Fruit fly (Drosophila melanogaster) whole organism, embryonic: ENCODE results near the gene CG44158.

ENCODE experiments used
- Antp ChIP-seq: fragments of 200-800 bp; sonication (Bioruptor generic); optimal IDR thresholded peaks from 3 replicates; lab custom pipeline; 2016; ENCODE audit warnings: missing biosample characterization, missing genetic modification characterization
- Atf6 ChIP-seq: fragments of 200-800 bp; sonication (Bioruptor generic); IDR thresholded peaks from 2 replicates; pipeline ENCODE4 v1.3.6; 2022; ENCODE audit warnings: missing biosample characterization, missing genetic modification characterization
- CG10267 ChIP-seq: fragments of 200-800 bp; sonication (Bioruptor generic); optimal IDR thresholded peaks from 2 replicates; lab custom pipeline; 2018; ENCODE audit warnings: missing biosample characterization, mild to moderate bottlenecking, missing genetic modification characterization, moderate library complexity
- CG11085 ChIP-seq: fragments of 200-800 bp; sonication (Bioruptor generic); IDR thresholded peaks from 2 replicates; pipeline ENCODE4 v1.3.6; 2022; ENCODE audit warnings: missing biosample characterization, missing genetic modification characterization
- CG11093 ChIP-seq: fragments of 200-800 bp; sonication (Bioruptor generic); IDR thresholded peaks from 3 replicates; pipeline ENCODE4 v1.3.6; 2022; ENCODE audit warnings: missing biosample characterization, missing genetic modification characterization
- CG11456 ChIP-seq: fragments of 200-800 bp; sonication (Bioruptor generic); IDR thresholded peaks from 3 replicates; pipeline ENCODE4 v1.3.6; 2022; ENCODE audit warnings: missing biosample characterization, missing genetic modification characterization
- CG12104 ChIP-seq: fragments of 200-800 bp; sonication (Bioruptor generic); optimal IDR thresholded peaks from 3 replicates; lab custom pipeline; 2016; ENCODE audit warnings: missing biosample characterization, missing genetic modification characterization
- CG12391 ChIP-seq: fragments of 200-800 bp; sonication (Bioruptor generic); optimal IDR thresholded peaks from 3 replicates; lab custom pipeline; 2018; ENCODE audit warnings: missing biosample characterization, mild to moderate bottlenecking, missing genetic modification characterization, moderate library complexity
- CG13296 ChIP-seq: fragments of 200-800 bp; sonication (Bioruptor generic); optimal IDR thresholded peaks from 3 replicates; lab custom pipeline; 2018; ENCODE audit warnings: missing biosample characterization, mild to moderate bottlenecking, missing genetic modification characterization
- CG13624 ChIP-seq: fragments of 200-800 bp; sonication (Bioruptor generic); optimal IDR thresholded peaks from 2 replicates; lab custom pipeline; 2016; ENCODE audit warnings: missing biosample characterization, missing genetic modification characterization
- CG14014 ChIP-seq: fragments of 200-800 bp; sonication (Bioruptor generic); IDR thresholded peaks from 2 replicates; pipeline ENCODE4 v1.3.6; 2022; ENCODE audit warnings: missing biosample characterization, missing genetic modification characterization
- CG14441 ChIP-seq: fragments of 200-800 bp; sonication (Bioruptor generic); IDR thresholded peaks from 2 replicates; pipeline ENCODE4 v1.3.6; 2022; ENCODE audit warnings: missing biosample characterization, missing genetic modification characterization
- CG17328 ChIP-seq: fragments of 200-800 bp; sonication (Bioruptor generic); IDR thresholded peaks from 2 replicates; pipeline ENCODE4 v1.3.6; 2022; ENCODE audit warnings: missing biosample characterization, missing genetic modification characterization
- CG18764 ChIP-seq: fragments of 200-800 bp; sonication (Bioruptor generic); optimal IDR thresholded peaks from 3 replicates; lab custom pipeline; 2016; ENCODE audit warnings: missing biosample characterization, missing genetic modification characterization
- CG2199 ChIP-seq: fragments of 200-800 bp; sonication (Bioruptor generic); IDR thresholded peaks from 3 replicates; pipeline ENCODE4 v1.3.6; 2022; ENCODE audit warnings: missing biosample characterization, missing genetic modification characterization
- CG2712 ChIP-seq: fragments of 200-800 bp; optimal IDR thresholded peaks from 3 replicates; lab custom pipeline; 2019; ENCODE audit warnings: missing biosample characterization, mild to moderate bottlenecking, missing genetic modification characterization, moderate library complexity
- CG30431 ChIP-seq: fragments of 200-800 bp; sonication (Bioruptor generic); optimal IDR thresholded peaks from 2 replicates; lab custom pipeline; 2017; ENCODE audit warnings: missing biosample characterization, missing genetic modification characterization
- CG31365 ChIP-seq: fragments of 200-800 bp; sonication (Bioruptor generic); optimal IDR thresholded peaks from 2 replicates; lab custom pipeline; 2018; ENCODE audit warnings: missing biosample characterization, mild to moderate bottlenecking, missing genetic modification characterization
- CG33213 ChIP-seq: fragments of 200-800 bp; sonication (Bioruptor generic); optimal IDR thresholded peaks from 3 replicates; lab custom pipeline; 2016; ENCODE audit warnings: missing biosample characterization, missing genetic modification characterization
- CG34224 ChIP-seq: fragments of 200-800 bp; sonication (Bioruptor generic); IDR thresholded peaks from 3 replicates; pipeline ENCODE4 v1.3.6; 2022; ENCODE audit warnings: missing biosample characterization, missing genetic modification characterization; ENCODE audit not compliant: partially characterized antibody
- CG42726 ChIP-seq: fragments of 200-800 bp; sonication (Bioruptor generic); IDR thresholded peaks from 2 replicates; pipeline ENCODE4 v1.3.6; 2022; ENCODE audit warnings: missing biosample characterization, missing genetic modification characterization; ENCODE audit not compliant: partially characterized antibody
- CG4617 ChIP-seq: fragments of 200-800 bp; sonication (Bioruptor generic); optimal IDR thresholded peaks from 3 replicates; lab custom pipeline; 2016; ENCODE audit warnings: missing biosample characterization, missing genetic modification characterization, borderline replicate concordance
- CG6654 ChIP-seq: fragments of 200-800 bp; sonication (Bioruptor generic); optimal IDR thresholded peaks from 2 replicates; lab custom pipeline; 2017; ENCODE audit warnings: missing biosample characterization, mild to moderate bottlenecking, missing genetic modification characterization
- CG9609 ChIP-seq: fragments of 200-800 bp; sonication (Bioruptor generic); optimal IDR thresholded peaks from 3 replicates; lab custom pipeline; 2016; ENCODE audit warnings: missing biosample characterization, missing genetic modification characterization
- CG9817 ChIP-seq: fragments of 200-800 bp; sonication (Bioruptor generic); optimal IDR thresholded peaks from 2 replicates; lab custom pipeline; 2018; ENCODE audit warnings: missing biosample characterization, mild to moderate bottlenecking, missing genetic modification characterization, moderate library complexity
- D19B ChIP-seq: fragments of 200-800 bp; sonication (Bioruptor generic); optimal IDR thresholded peaks from 2 replicates; lab custom pipeline; 2017; ENCODE audit warnings: missing biosample characterization, mild to moderate bottlenecking, missing genetic modification characterization
- Dbx ChIP-seq: fragments of 200-800 bp; sonication (Bioruptor generic); IDR thresholded peaks from 3 replicates; pipeline ENCODE4 v1.3.6; 2022; ENCODE audit warnings: missing biosample characterization, missing genetic modification characterization
- Dip3 ChIP-seq: fragments of 200-800 bp; sonication (Bioruptor generic); optimal IDR thresholded peaks from 3 replicates; lab custom pipeline; 2016; ENCODE audit warnings: missing biosample characterization, missing genetic modification characterization
- HLHmδ ChIP-seq: fragments of 200-800 bp; sonication (Bioruptor generic); optimal IDR thresholded peaks from 2 replicates; lab custom pipeline; 2018; ENCODE audit warnings: missing biosample characterization, mild to moderate bottlenecking, missing genetic modification characterization, moderate library complexity
- Hmx ChIP-seq: fragments of 200-800 bp; sonication (Bioruptor generic); optimal IDR thresholded peaks from 2 replicates; lab custom pipeline; 2016; ENCODE audit warnings: missing biosample characterization, missing genetic modification characterization
- Side ChIP-seq: fragments of 200-800 bp; sonication (Bioruptor generic); optimal IDR thresholded peaks from 2 replicates; lab custom pipeline; 2016; ENCODE audit warnings: missing biosample characterization, missing genetic modification characterization
- Stat92E ChIP-seq, 3 experiments: fragments of >200 bp in 2 of 3; fragments of 200-800 bp in 1 of 3; sonication (Bioruptor generic) in 1 of 3; optimal IDR thresholded peaks; 2 replicates each; lab custom pipeline; 2017 to 2019; ENCODE audit warnings: missing biosample characterization in 3 of 3, missing genetic modification characterization in 3 of 3, mild to moderate bottlenecking in 1 of 3, moderate library complexity in 1 of 3
- TFAM ChIP-seq: fragments of 200-800 bp; sonication (Bioruptor generic); optimal IDR thresholded peaks from 2 replicates; lab custom pipeline; 2017; ENCODE audit warnings: missing biosample characterization, missing genetic modification characterization, inconsistent platforms
- abd-A ChIP-seq: fragments of 200-800 bp; sonication (Bioruptor generic); optimal IDR thresholded peaks from 3 replicates; lab custom pipeline; 2019; ENCODE audit warnings: missing biosample characterization, mild to moderate bottlenecking, missing genetic modification characterization, moderate library complexity
- al ChIP-seq: fragments of 200-800 bp; sonication (Bioruptor generic); IDR thresholded peaks from 2 replicates; pipeline ENCODE4 v1.3.6; 2022; ENCODE audit warnings: missing biosample characterization, missing genetic modification characterization
- ara ChIP-seq: fragments of 200-800 bp; sonication (Bioruptor generic); IDR thresholded peaks from 2 replicates; pipeline ENCODE4 v1.3.6; 2022; ENCODE audit warnings: missing biosample characterization, missing genetic modification characterization
- dmrt11E ChIP-seq: fragments of 200-800 bp; sonication (Bioruptor generic); optimal IDR thresholded peaks from 3 replicates; lab custom pipeline; 2018; ENCODE audit warnings: missing biosample characterization, mild to moderate bottlenecking, missing genetic modification characterization, moderate library complexity
- fd3F ChIP-seq: fragments of 200-800 bp; sonication (Bioruptor generic); optimal IDR thresholded peaks from 2 replicates; lab custom pipeline; 2018; ENCODE audit warnings: missing biosample characterization, mild to moderate bottlenecking, missing genetic modification characterization, moderate library complexity
- fd64A ChIP-seq: fragments of 200-800 bp; sonication (Bioruptor generic); optimal IDR thresholded peaks from 3 replicates; lab custom pipeline; 2018; ENCODE audit warnings: missing biosample characterization, mild to moderate bottlenecking, missing genetic modification characterization
- fd96Cb ChIP-seq: fragments of 200-800 bp; sonication (Bioruptor generic); optimal IDR thresholded peaks from 2 replicates; lab custom pipeline; 2018; ENCODE audit warnings: missing biosample characterization, mild to moderate bottlenecking, missing genetic modification characterization, moderate library complexity
- gro ChIP-seq: fragments of 200-800 bp; sonication (Bioruptor generic); optimal IDR thresholded peaks from 2 replicates; lab custom pipeline; 2016; ENCODE audit warnings: missing biosample characterization, missing genetic modification characterization
- hb ChIP-seq: fragments of 200-800 bp; sonication (Bioruptor generic); IDR thresholded peaks from 3 replicates; pipeline ENCODE4 v1.3.6; 2022; ENCODE audit warnings: missing biosample characterization, missing genetic modification characterization; ENCODE audit not compliant: partially characterized antibody
- jumu ChIP-seq: fragments of 200-800 bp; sonication (Bioruptor generic); optimal IDR thresholded peaks from 3 replicates; lab custom pipeline; 2016; ENCODE audit warnings: missing biosample characterization, missing genetic modification characterization
- kay ChIP-seq: fragments of 200-800 bp; sonication (Bioruptor generic); optimal IDR thresholded peaks from 2 replicates; lab custom pipeline; 2016; ENCODE audit warnings: missing biosample characterization, missing genetic modification characterization
- lmd ChIP-seq: fragments of 200-800 bp; sonication (Bioruptor generic); IDR thresholded peaks from 2 replicates; pipeline ENCODE4 v1.3.6; 2022; ENCODE audit warnings: missing biosample characterization, missing genetic modification characterization
- oc ChIP-seq: fragments of 200-800 bp; sonication (Bioruptor generic); optimal IDR thresholded peaks from 2 replicates; lab custom pipeline; 2018; ENCODE audit warnings: missing biosample characterization, mild to moderate bottlenecking, missing genetic modification characterization, moderate library complexity
- pum ChIP-seq: fragments of 200-800 bp; sonication (Bioruptor generic); optimal IDR thresholded peaks from 2 replicates; lab custom pipeline; 2016; ENCODE audit warnings: missing biosample characterization, missing genetic modification characterization
- ro ChIP-seq: fragments of 200-800 bp; sonication (Bioruptor generic); IDR thresholded peaks from 2 replicates; pipeline ENCODE4 v1.3.6; 2022; ENCODE audit warnings: missing biosample characterization, missing genetic modification characterization
- stwl ChIP-seq: fragments of 200-800 bp; sonication (Bioruptor generic); optimal IDR thresholded peaks from 3 replicates; lab custom pipeline; 2018; ENCODE audit warnings: missing biosample characterization, mild to moderate bottlenecking, missing genetic modification characterization, moderate library complexity
- unc-4 ChIP-seq: fragments of 200-800 bp; sonication (Bioruptor generic); IDR thresholded peaks from 2 replicates; pipeline ENCODE4 v1.3.6; 2022; ENCODE audit warnings: missing biosample characterization, missing genetic modification characterization; ENCODE audit not compliant: partially characterized antibody

Gene CG44158

DNA sequence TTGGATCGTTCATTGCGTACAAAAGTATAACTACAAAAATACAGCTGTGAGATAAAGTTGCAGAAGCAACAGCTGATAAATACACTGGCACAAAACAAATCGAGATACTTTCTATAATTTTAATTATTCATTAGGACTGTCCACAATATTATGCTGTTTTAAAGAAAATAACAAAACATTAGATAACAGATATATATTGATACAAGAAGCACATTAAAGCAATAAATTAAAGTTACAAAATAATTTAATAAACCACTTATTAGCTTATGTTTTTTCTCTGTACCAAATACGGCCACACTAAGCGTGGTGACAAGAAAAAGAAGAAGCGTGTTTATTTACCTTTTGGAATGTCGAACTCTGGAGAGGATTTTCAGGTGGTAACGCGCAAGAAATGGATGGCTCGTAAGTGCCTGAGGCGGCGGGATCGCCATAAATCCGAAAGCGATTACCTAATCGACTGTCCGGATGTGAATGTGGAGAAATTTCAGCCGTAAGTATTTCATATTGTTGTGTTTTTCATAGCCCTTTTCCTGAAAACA is 11.7 kb downstream of the CG44158 start, which contains the start of the genes CG7988 and CG7183 (continued):
- TF ChIP-seq CG14014 (GFP tag; lab: Robert Waterston, UW): peak; percentile 97
- TF ChIP-seq lmd: peak; percentile 99
- peak; percentile 98 for TF ChIP-seq CG11093
- TF ChIP-seq CG6654 (GFP tag; lab: Kevin White, UChicago): peak; percentile 74
- TF ChIP-seq pum (GFP tag; lab: Kevin White, UChicago): peak; percentile 96
- peak; percentile 95 for TF ChIP-seq CG12104 (GFP tag; lab: Kevin White, UChicago)
- peak; percentile 98 for TF ChIP-seq CG9817 (tag; lab: Kevin White, UChicago)
- TF ChIP-seq HLHmδ (GFP tag; lab: Kevin White, UChicago): no peak
- TF ChIP-seq unc-4 (GFP tag; lab: Robert Waterston, UW): peak; percentile 20; the same call in 1 of the 2 replicates
- peak; percentile 96 for TF ChIP-seq kay
- TF ChIP-seq CG11456 (GFP tag; lab: Robert Waterston, UW): peak; percentile 97
- peak; percentile 98 for TF ChIP-seq al (GFP tag; lab: Robert Waterston, UW)
- no peak for TF ChIP-seq CG34224
- TF ChIP-seq D19B: peak; percentile 79
- TF ChIP-seq TFAM (GFP tag; lab: Kevin White, UChicago): peak; percentile 66
- TF ChIP-seq CG4617 (GFP tag; lab: Kevin White, UChicago): peak; percentile 98
- peak; percentile 91 for TF ChIP-seq CG30431
- peak; percentile 86 for TF ChIP-seq stwl (tag; lab: Kevin White, UChicago)
- peak; percentile 98 for TF ChIP-seq fd96Cb (tag; lab: Kevin White, UChicago)
- TF ChIP-seq Hmx (GFP tag; lab: Kevin White, UChicago): peak; percentile 95
- TF ChIP-seq CG2712 (tag; lab: Kevin White, UChicago): peak; percentile 99
- peak; percentile 81 for TF ChIP-seq CG33213
- peak; percentile 98 for TF ChIP-seq oc
- peak; percentile 98 for TF ChIP-seq fd3F (GFP tag; lab: Kevin White, UChicago)
- TF ChIP-seq Atf6 (GFP tag; lab: Robert Waterston, UW): peak; percentile 97
- TF ChIP-seq hb: no peak
- peak; percentile 60 for TF ChIP-seq CG31365 (tag; lab: Kevin White, UChicago)
- peak; percentile 97 for TF ChIP-seq CG11085 (GFP tag; lab: Robert Waterston, UW)
- TF ChIP-seq CG12391: peak; percentile 100
- peak; percentile 99 for TF ChIP-seq ro
- peak; percentile 60 for TF ChIP-seq fd64A (GFP tag; lab: Kevin White, UChicago)
- TF ChIP-seq dmrt11E (tag; lab: Kevin White, UChicago): peak; percentile 99
- peak; percentile 98 for TF ChIP-seq Dbx
- peak; percentile 95 for TF ChIP-seq CG13624
- peak; percentile 95 for TF ChIP-seq CG10267
- TF ChIP-seq Side: peak; percentile 90
- peak; percentile 94 for TF ChIP-seq CG13296 (GFP tag; lab: Kevin White, UChicago)
- peak in 1 of 3 experiments; percentile 93 for TF ChIP-seq Stat92E (GFP tag; optimal IDR thresholded peaks at IDR 0.05; lab: Kevin White, UChicago)
- peak; percentile 86 for TF ChIP-seq gro (GFP tag; lab: Kevin White, UChicago)
- peak; percentile 88 for TF ChIP-seq Antp (GFP tag; lab: Kevin White, UChicago)
- TF ChIP-seq CG42726 (GFP tag; lab: Robert Waterston, UW): no peak
- TF ChIP-seq Dip3: peak; percentile 94
- peak; percentile 96 for TF ChIP-seq CG18764 (GFP tag; lab: Kevin White, UChicago)
- TF ChIP-seq jumu (GFP tag; lab: Kevin White, UChicago): peak; percentile 93
- TF ChIP-seq CG9609 (GFP tag; lab: Kevin White, UChicago): peak; percentile 92
- no peak for TF ChIP-seq abd-A
- TF ChIP-seq CG2199 (GFP tag; lab: Robert Waterston, UW): peak; percentile 94
- peak; percentile 99 for TF ChIP-seq CG17328 (GFP tag; lab: Robert Waterston, UW)
- peak; percentile 98 for TF ChIP-seq CG14441 (GFP tag; lab: Robert Waterston, UW)
- TF ChIP-seq ara: peak; percentile 98
